Fruit fly (Drosophila melanogaster): Measurements from ENCODE around the gene CG13084.

dm6 chr2L:19519611-19520010 lies 34.9 kb downstream of the CG13084 start:
- no peak for TF ChIP-seq CrebA (GFP tag; optimal IDR thresholded peaks at IDR 0.05; ENCODE audit: borderline replicate concordance)
- TF ChIP-seq Dfd (GFP tag; optimal IDR thresholded peaks at IDR 0.05) = no peak
